Worm (Caenorhabditis elegans): ENCODE measurements around the gene olrn-1.

The olrn-1 gene

DNA sequence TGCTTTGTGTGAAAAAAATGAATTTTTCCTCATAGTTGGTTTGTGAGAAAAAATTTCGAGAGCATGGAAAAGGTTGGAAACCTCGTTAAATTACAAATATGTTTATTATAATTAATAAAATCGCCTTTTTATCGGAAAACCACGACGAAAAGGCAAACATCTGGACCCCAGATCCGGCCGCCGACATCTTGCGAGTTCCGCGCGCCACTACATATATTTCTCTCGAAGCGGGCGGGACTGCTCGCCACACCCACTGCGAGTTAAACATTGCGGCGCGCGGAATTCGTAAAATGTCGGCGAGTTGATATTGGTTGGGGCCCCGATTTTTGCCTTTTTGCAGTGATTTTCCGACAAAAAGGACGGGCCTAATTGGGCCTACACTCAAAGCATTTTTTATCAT lies 22.0 kb downstream of the olrn-1 start:
- no peak for TF ChIP-seq nhr-84 (tag; optimal IDR thresholded peaks at IDR 0.05)
- no peak for TF ChIP-seq ceh-82 (tag; optimal IDR thresholded peaks at IDR 0.05)
- no peak for TF ChIP-seq C04F5.9 (tag; optimal IDR thresholded peaks at IDR 0.05)
- TF ChIP-seq hlh-4 (tag; optimal IDR thresholded peaks at IDR 0.05): no peak
- TF ChIP-seq snpc-4 (tag; optimal IDR thresholded peaks at IDR 0.05): peak; percentile 89

DNA sequence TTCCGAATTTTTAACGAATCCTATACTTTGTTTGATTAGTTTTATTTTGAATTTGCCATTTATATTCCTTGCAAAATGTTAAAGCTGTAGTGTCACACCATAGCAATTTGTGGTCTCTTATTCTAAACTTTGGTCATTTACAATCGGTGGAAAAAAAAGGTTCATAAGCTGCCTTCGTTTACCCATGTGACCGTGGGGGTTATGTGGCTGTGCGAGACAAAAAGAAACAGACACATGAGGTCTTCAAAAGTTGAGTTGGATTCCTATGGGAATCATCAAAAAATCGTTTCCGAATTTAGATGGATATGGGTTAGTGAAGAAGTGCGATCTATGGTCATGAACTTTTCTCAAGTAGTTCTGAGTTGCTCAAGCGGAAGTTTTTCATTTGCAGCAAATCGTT lies 26.9 kb downstream of the olrn-1 start:
- TF ChIP-seq mab-9 (GFP tag; IDR thresholded peaks at IDR 0.05) (peak; percentile 45; the same call in 1 of the 2 replicates), fkh-8 (tag; optimal IDR thresholded peaks at IDR 0.05) (peak; percentile 26), egl-27 (tag; optimal IDR thresholded peaks at IDR 0.05) (no peak), nhr-11 (tag; optimal IDR thresholded peaks at IDR 0.05) (no peak), tlp-1 (tag; optimal IDR thresholded peaks at IDR 0.05) (no peak), sox-4 (tag; optimal IDR thresholded peaks at IDR 0.05) (no peak), lsy-2 (tag; optimal IDR thresholded peaks at IDR 0.05) (peak; percentile 1 to 25), aha-1 (tag; optimal IDR thresholded peaks at IDR 0.05) (no peak), tbx-2 (tag; optimal IDR thresholded peaks at IDR 0.05) (peak; percentile 11), snu-23 (GFP tag; optimal IDR thresholded peaks at IDR 0.05) (peak; percentile 37), ztf-4 (tag; optimal IDR thresholded peaks at IDR 0.05) (no peak), nhr-71 (tag; optimal IDR thresholded peaks at IDR 0.05) (peak; percentile 27), dpl-1 (GFP tag; optimal IDR thresholded peaks at IDR 0.05) (no peak), nhr-28 (tag; optimal IDR thresholded peaks at IDR 0.05) (no peak), ceh-82 (tag; optimal IDR thresholded peaks at IDR 0.05) (peak in 1 of 3 experiments; percentile 6), swsn-7 (tag; optimal IDR thresholded peaks at IDR 0.05) (peak; percentile 6), nhr-47 (tag; optimal IDR thresholded peaks at IDR 0.05) (no peak), lir-3 (tag; optimal IDR thresholded peaks at IDR 0.05; ENCODE audit: poor library complexity) (no peak), lin-14 (GFP tag; optimal IDR thresholded peaks at IDR 0.05) (peak; percentile 81), mep-1 (tag; optimal IDR thresholded peaks at IDR 0.05) (peak; percentile 25), pag-3 (tag; optimal IDR thresholded peaks at IDR 0.05; ENCODE audit: borderline replicate concordance, insufficient read depth) (no peak)

DNA sequence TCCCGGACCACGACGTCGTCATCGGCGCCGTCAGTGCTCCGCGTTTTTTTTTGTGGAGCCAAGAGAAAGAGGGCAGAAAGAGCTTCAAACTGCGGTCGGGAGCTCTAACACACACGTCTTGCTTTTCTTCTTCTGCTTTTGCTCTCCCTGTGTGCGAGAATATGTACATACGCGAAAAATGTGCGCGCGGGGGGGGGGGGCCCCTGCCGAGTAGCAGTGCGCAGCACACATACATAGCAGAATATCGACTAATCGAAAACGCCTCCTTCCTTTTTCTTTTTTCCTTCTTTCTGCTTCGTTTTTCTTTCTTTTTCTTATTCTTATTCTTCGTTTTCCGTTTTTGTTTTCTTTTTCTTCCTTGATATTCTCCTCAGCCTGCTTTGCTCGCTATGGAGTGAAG lies 29.2 kb downstream of the olrn-1 start:
- TF ChIP-seq ceh-82 (tag; optimal IDR thresholded peaks at IDR 0.05): peak; percentile 1 to 60 (median 2)
- TF ChIP-seq nhr-76 (tag; optimal IDR thresholded peaks at IDR 0.05): no peak
- TF ChIP-seq unc-130 (tag; optimal IDR thresholded peaks at IDR 0.05): no peak
- TF ChIP-seq unc-62 (GFP tag; optimal IDR thresholded peaks at IDR 0.05): no peak
- no peak for TF ChIP-seq egl-27 (tag; optimal IDR thresholded peaks at IDR 0.05)
- no peak for TF ChIP-seq zip-4 (GFP tag; optimal IDR thresholded peaks at IDR 0.05)
- no peak for TF ChIP-seq nhr-11 (tag; optimal IDR thresholded peaks at IDR 0.05)
- no peak for TF ChIP-seq hpl-2 (GFP tag; optimal IDR thresholded peaks at IDR 0.05)
- TF ChIP-seq lir-3 (tag; optimal IDR thresholded peaks at IDR 0.05; ENCODE audit: poor library complexity): no peak
- TF ChIP-seq fkh-4 (tag; optimal IDR thresholded peaks at IDR 0.05; ENCODE audit: borderline replicate concordance): no peak
- TF ChIP-seq hlh-17 (GFP tag; optimal IDR thresholded peaks at IDR 0.05; ENCODE audit: borderline replicate concordance): no peak
- no peak for TF ChIP-seq fos-1 (tag; optimal IDR thresholded peaks at IDR 0.05)
- TF ChIP-seq alr-1 (tag; optimal IDR thresholded peaks at IDR 0.05; ENCODE audit: borderline replicate concordance): no peak
- no peak for TF ChIP-seq elt-2 (tag; optimal IDR thresholded peaks at IDR 0.05)
- no peak for TF ChIP-seq blmp-1 (tag; optimal IDR thresholded peaks at IDR 0.05)
- TF ChIP-seq swsn-7 (tag; optimal IDR thresholded peaks at IDR 0.05): peak; percentile 46
- TF ChIP-seq F16B12.6 (tag; optimal IDR thresholded peaks at IDR 0.05): no peak
- no peak for TF ChIP-seq aha-1 (tag; optimal IDR thresholded peaks at IDR 0.05)
- TF ChIP-seq zag-1 (tag; optimal IDR thresholded peaks at IDR 0.05): no peak
- no peak for TF ChIP-seq C16A3.4 (tag; optimal IDR thresholded peaks at IDR 0.05)
- TF ChIP-seq lin-14 (GFP tag; optimal IDR thresholded peaks at IDR 0.05): peak; percentile 87
- TF ChIP-seq nhr-77 (tag; optimal IDR thresholded peaks at IDR 0.05): no peak
- TF ChIP-seq irx-1 (tag; optimal IDR thresholded peaks at IDR 0.05): no peak
- no peak for TF ChIP-seq elt-3 (tag; optimal IDR thresholded peaks at IDR 0.05)
- TF ChIP-seq aly-2 (tag; optimal IDR thresholded peaks at IDR 0.05): no peak
- TF ChIP-seq unc-30 (tag; optimal IDR thresholded peaks at IDR 0.05): no peak
- TF ChIP-seq skn-1 (tag; optimal IDR thresholded peaks at IDR 0.05): peak; percentile 23
- TF ChIP-seq ces-1 (GFP tag; optimal IDR thresholded peaks at IDR 0.05): no peak
- no peak for TF ChIP-seq lin-15B (tag; optimal IDR thresholded peaks at IDR 0.05)
- no peak for TF ChIP-seq mdl-1 (tag; optimal IDR thresholded peaks at IDR 0.05)
- no peak for TF ChIP-seq ama-1 (optimal IDR thresholded peaks at IDR 0.05)
- TF ChIP-seq pax-3 (tag; optimal IDR thresholded peaks at IDR 0.05): no peak
- peak; percentile 24 for TF ChIP-seq snu-23 (GFP tag; optimal IDR thresholded peaks at IDR 0.05)
